Worm (Caenorhabditis elegans) whole organism, early embryonic: ENCODE data around the gene W01C8.5.

ENCODE experiments used
- F13C5.2 ChIP-seq: sonication (generic microtip); optimal IDR thresholded peaks from 2 replicates; lab custom pipeline; 2017; ENCODE audit warnings: mild to moderate bottlenecking, missing genetic modification characterization, inconsistent platforms, missing compliant biosample characterization
- ama-1 ChIP-seq: fragments of 150-350 bp; optimal IDR thresholded peaks from 2 replicates; lab custom pipeline; 2014
- ceh-13 ChIP-seq: fragments of 200-800 bp; sonication (Bioruptor generic); optimal IDR thresholded peaks from 2 replicates; lab custom pipeline; 2018; ENCODE audit warnings: mild to moderate bottlenecking, missing genetic modification characterization, missing compliant biosample characterization
- ceh-36 ChIP-seq: sonication (generic microtip); optimal IDR thresholded peaks from 2 replicates; lab custom pipeline; 2016; ENCODE audit warnings: missing genetic modification characterization, inconsistent platforms, missing compliant biosample characterization
- ets-7 ChIP-seq: sonication (generic microtip); optimal IDR thresholded peaks from 2 replicates; lab custom pipeline; 2016; ENCODE audit warnings: missing genotype, missing genetic modification characterization, missing compliant biosample characterization
- flt-1 ChIP-seq: fragments of 200-800 bp; sonication (Bioruptor generic); IDR thresholded peaks from 2 replicates; pipeline ENCODE4 v1.3.6; 2022; ENCODE audit warnings: missing genetic modification characterization, missing compliant biosample characterization
- pes-1 ChIP-seq: fragments of 200-800 bp; sonication (Bioruptor generic); IDR thresholded peaks from 2 replicates; pipeline ENCODE4 v1.3.6; 2022; ENCODE audit warnings: missing genetic modification reagents, missing genetic modification characterization, missing compliant biosample characterization
- tbx-37 ChIP-seq: fragments of 200-800 bp; sonication (Bioruptor generic); conservative IDR thresholded peaks from 2 replicates; pipeline ENCODE4 v1.3.6; 2022; ENCODE audit warnings: missing genetic modification reagents, missing genetic modification characterization, missing compliant biosample characterization
- tra-4 ChIP-seq: sonication (generic microtip); optimal IDR thresholded peaks from 2 replicates; lab custom pipeline; 2017; ENCODE audit warnings: missing genetic modification characterization, missing compliant biosample characterization

- TF ChIP-seq ets-7 (tag; lab: Kevin White, UChicago) (no peak), ama-1 (lab: Kevin White, UChicago) (no peak), tra-4 (tag; lab: Kevin White, UChicago) (no peak), ceh-36 (tag; lab: Kevin White, UChicago) (no peak), ceh-13 (GFP tag; lab: Kevin White, UChicago) (no peak), tbx-37 (GFP tag; lab: Robert Waterston, UW) (no peak), F13C5.2 (tag; lab: Kevin White, UChicago) (no peak), flt-1 (GFP tag; lab: Robert Waterston, UW) (no peak), pes-1 (GFP tag; lab: Robert Waterston, UW) (no peak)
Observed at ce11 chrX:5733728-5734252, 36.7 kb upstream of the W01C8.5 start, which contains the start of gene rgs-6.
